Fruit fly (Drosophila melanogaster) whole organism, embryonic: Measurements from ENCODE around the gene GstO3.

Source experiments
- Abd-B ChIP-seq: fragments of 200-800 bp; sonication (Bioruptor generic); optimal IDR thresholded peaks from 2 replicates; lab custom pipeline; 2018; ENCODE audit warnings: missing biosample characterization, mild to moderate bottlenecking, missing genetic modification characterization, moderate library complexity
- Adf1 ChIP-seq: fragments of 200-800 bp; sonication (Bioruptor generic); IDR thresholded peaks from 2 replicates; pipeline ENCODE4 v1.3.6; 2022; ENCODE audit warnings: missing biosample characterization, missing genetic modification characterization
- Atf6 ChIP-seq: fragments of 200-800 bp; sonication (Bioruptor generic); IDR thresholded peaks from 2 replicates; pipeline ENCODE4 v1.3.6; 2022; ENCODE audit warnings: missing biosample characterization, missing genetic modification characterization
- BEAF-32 ChIP-seq: fragments of 200-800 bp; sonication (Bioruptor generic); optimal IDR thresholded peaks from 3 replicates; lab custom pipeline; 2017; ENCODE audit warnings: missing biosample characterization, missing genetic modification characterization, mild to moderate bottlenecking, moderate library complexity, missing genetic modification reagents
- CG10147 ChIP-seq: fragments of 200-800 bp; sonication (Bioruptor generic); optimal IDR thresholded peaks from 2 replicates; lab custom pipeline; 2019; ENCODE audit warnings: missing biosample characterization, mild to moderate bottlenecking, missing genetic modification characterization, moderate library complexity
- CG10209 ChIP-seq: fragments of 200-800 bp; sonication (Bioruptor generic); optimal IDR thresholded peaks from 3 replicates; lab custom pipeline; 2017; ENCODE audit warnings: missing biosample characterization, mild to moderate bottlenecking, missing genetic modification characterization, missing genetic modification reagents
- CG10565 ChIP-seq: fragments of 200-800 bp; sonication (Bioruptor generic); optimal IDR thresholded peaks from 3 replicates; lab custom pipeline; 2016; ENCODE audit warnings: missing biosample characterization, mild to moderate bottlenecking, missing genetic modification characterization
- CG11560 ChIP-seq: fragments of 200-800 bp; sonication (Bioruptor generic); IDR thresholded peaks from 3 replicates; pipeline ENCODE4 v1.3.6; 2022; ENCODE audit warnings: missing biosample characterization, missing genetic modification characterization
- CG11723 ChIP-seq: fragments of 200-800 bp; sonication (Bioruptor generic); optimal IDR thresholded peaks from 2 replicates; lab custom pipeline; 2017; ENCODE audit warnings: missing biosample characterization, mild to moderate bottlenecking, missing genetic modification characterization
- CG12104 ChIP-seq: fragments of 200-800 bp; sonication (Bioruptor generic); optimal IDR thresholded peaks from 3 replicates; lab custom pipeline; 2016; ENCODE audit warnings: missing biosample characterization, missing genetic modification characterization
- CG12236 ChIP-seq: fragments of 200-800 bp; sonication (Bioruptor generic); optimal IDR thresholded peaks from 2 replicates; lab custom pipeline; 2016; ENCODE audit warnings: missing biosample characterization, missing genetic modification characterization
- CG1233 ChIP-seq: fragments of 200-800 bp; sonication (Bioruptor generic); optimal IDR thresholded peaks from 4 replicates; lab custom pipeline; 2018; ENCODE audit warnings: missing biosample characterization, mild to moderate bottlenecking, missing genetic modification characterization
- CG12769 ChIP-seq: fragments of 200-800 bp; sonication (Bioruptor generic); optimal IDR thresholded peaks from 2 replicates; lab custom pipeline; 2019; ENCODE audit warnings: missing biosample characterization, mild to moderate bottlenecking, missing genetic modification characterization, moderate library complexity
- CG1529 ChIP-seq: fragments of 200-800 bp; sonication (Bioruptor generic); optimal IDR thresholded peaks from 3 replicates; lab custom pipeline; 2018; ENCODE audit warnings: missing biosample characterization, missing genetic modification characterization
- CG1603 ChIP-seq: fragments of 200-800 bp; sonication (Bioruptor generic); optimal IDR thresholded peaks from 2 replicates; lab custom pipeline; 2019; ENCODE audit warnings: missing biosample characterization, mild to moderate bottlenecking, missing genetic modification characterization, moderate library complexity
- CG2875 ChIP-seq: fragments of 200-800 bp; sonication (Bioruptor generic); optimal IDR thresholded peaks from 2 replicates; lab custom pipeline; 2017; ENCODE audit warnings: missing biosample characterization, mild to moderate bottlenecking, missing genetic modification characterization, missing genetic modification reagents
- CG4282 ChIP-seq: fragments of 200-800 bp; sonication (Bioruptor generic); optimal IDR thresholded peaks from 2 replicates; lab custom pipeline; 2016; ENCODE audit warnings: missing biosample characterization, missing genetic modification characterization
- CG7745 ChIP-seq: fragments of 200-800 bp; sonication (Bioruptor generic); optimal IDR thresholded peaks from 2 replicates; lab custom pipeline; 2018; ENCODE audit warnings: missing biosample characterization, mild to moderate bottlenecking, missing genetic modification characterization, moderate library complexity
- CG7786 ChIP-seq: fragments of 200-800 bp; sonication (Bioruptor generic); optimal IDR thresholded peaks from 2 replicates; lab custom pipeline; 2016; ENCODE audit warnings: missing biosample characterization, missing genetic modification characterization
- CG9876 ChIP-seq: fragments of 200-800 bp; sonication (Bioruptor generic); optimal IDR thresholded peaks from 2 replicates; lab custom pipeline; 2016; ENCODE audit warnings: missing biosample characterization, missing genetic modification characterization
- Camta ChIP-seq: fragments of 200-800 bp; sonication (Bioruptor generic); optimal IDR thresholded peaks from 2 replicates; lab custom pipeline; 2016; ENCODE audit warnings: missing biosample characterization, missing genetic modification characterization
- CrebB ChIP-seq: fragments of 200-800 bp; sonication (Bioruptor generic); optimal IDR thresholded peaks from 3 replicates; lab custom pipeline; 2018; ENCODE audit warnings: missing biosample characterization, mild to moderate bottlenecking, missing genetic modification characterization
- D19A ChIP-seq: fragments of 200-800 bp; optimal IDR thresholded peaks from 3 replicates; lab custom pipeline; 2019; ENCODE audit warnings: missing biosample characterization, mild to moderate bottlenecking, missing genetic modification characterization, moderate library complexity
- Dbx ChIP-seq: fragments of 200-800 bp; sonication (Bioruptor generic); IDR thresholded peaks from 3 replicates; pipeline ENCODE4 v1.3.6; 2022; ENCODE audit warnings: missing biosample characterization, missing genetic modification characterization
- HmgZ ChIP-seq: fragments of 200-800 bp; sonication (Bioruptor generic); optimal IDR thresholded peaks from 2 replicates; lab custom pipeline; 2018; ENCODE audit warnings: missing biosample characterization, mild to moderate bottlenecking, missing genetic modification characterization
- Hmx ChIP-seq: fragments of 200-800 bp; sonication (Bioruptor generic); optimal IDR thresholded peaks from 2 replicates; lab custom pipeline; 2016; ENCODE audit warnings: missing biosample characterization, missing genetic modification characterization
- MTF-1 ChIP-seq: fragments of 200-800 bp; sonication (Bioruptor generic); optimal IDR thresholded peaks from 2 replicates; lab custom pipeline; 2018; ENCODE audit warnings: missing biosample characterization, mild to moderate bottlenecking, missing genetic modification characterization, borderline replicate concordance
- NFAT ChIP-seq: fragments of 200-800 bp; sonication (Bioruptor generic); IDR thresholded peaks from 2 replicates; pipeline ENCODE4 v1.3.6; 2022; ENCODE audit warnings: missing biosample characterization, missing genetic modification characterization
- Neu2 ChIP-seq: fragments of 200-800 bp; sonication (Bioruptor generic); optimal IDR thresholded peaks from 3 replicates; lab custom pipeline; 2016; ENCODE audit warnings: missing biosample characterization, missing genetic modification characterization, borderline replicate concordance
- Sox100B ChIP-seq: fragments of 200-800 bp; sonication (Bioruptor generic); optimal IDR thresholded peaks from 3 replicates; lab custom pipeline; 2018; ENCODE audit warnings: missing biosample characterization, mild to moderate bottlenecking, missing genetic modification characterization
- Taf1 ChIP-seq: fragments of 200-800 bp; sonication (Bioruptor generic); IDR thresholded peaks from 2 replicates; pipeline ENCODE4 v1.3.6; 2022; ENCODE audit warnings: missing biosample characterization, missing genetic modification characterization
- chif ChIP-seq, 2 experiments: fragments of 200-800 bp; sonication (Bioruptor generic); optimal IDR thresholded peaks; 3 replicates each; lab custom pipeline; 2016; ENCODE audit warnings: missing biosample characterization in 2 of 2, missing genetic modification characterization in 2 of 2
- chinmo ChIP-seq: fragments of 200-800 bp; sonication (Bioruptor generic); IDR thresholded peaks from 4 replicates; pipeline ENCODE4 v1.3.6; 2022; ENCODE audit warnings: missing biosample characterization, missing genetic modification characterization; ENCODE audit not compliant: partially characterized antibody
- ewg ChIP-seq: fragments of 200-800 bp; sonication (Bioruptor generic); optimal IDR thresholded peaks from 3 replicates; lab custom pipeline; 2017; ENCODE audit warnings: mild to moderate bottlenecking, missing biosample characterization, missing genetic modification reagents, missing genetic modification characterization
- gcm2 ChIP-seq: fragments of 200-800 bp; sonication (Bioruptor generic); optimal IDR thresholded peaks from 2 replicates; lab custom pipeline; 2016; ENCODE audit warnings: missing biosample characterization, missing genetic modification characterization
- gem ChIP-seq: fragments of 200-800 bp; sonication (Bioruptor generic); optimal IDR thresholded peaks from 2 replicates; lab custom pipeline; 2019; ENCODE audit warnings: missing biosample characterization, mild to moderate bottlenecking, missing genetic modification characterization, moderate library complexity
- grn ChIP-seq: fragments of 200-800 bp; sonication (Bioruptor generic); optimal IDR thresholded peaks from 3 replicates; lab custom pipeline; 2017; ENCODE audit warnings: missing biosample characterization, missing genetic modification characterization
- her ChIP-seq: fragments of 200-800 bp; sonication (Bioruptor generic); optimal IDR thresholded peaks from 2 replicates; lab custom pipeline; 2016; ENCODE audit warnings: missing biosample characterization, missing genetic modification characterization
- hkb ChIP-seq, 2 experiments: fragments of 200-800 bp in 1 of 2; fragments of >200 bp in 1 of 2; sonication (Bioruptor generic) in 1 of 2; IDR thresholded peaks in 1 of 2; optimal IDR thresholded peaks in 1 of 2; 2 replicates each; pipeline versions ENCODE4 v1.3.6 to Lab custom; 2017 to 2022; ENCODE audit warnings: missing biosample characterization in 1 of 2, missing genetic modification characterization in 1 of 2
- ind ChIP-seq: fragments of 200-800 bp; sonication (Bioruptor generic); optimal IDR thresholded peaks from 3 replicates; lab custom pipeline; 2016; ENCODE audit warnings: missing biosample characterization, missing genetic modification characterization
- kay ChIP-seq: fragments of 200-800 bp; sonication (Bioruptor generic); optimal IDR thresholded peaks from 2 replicates; lab custom pipeline; 2016; ENCODE audit warnings: missing biosample characterization, missing genetic modification characterization
- nerfin-1 ChIP-seq: fragments of 200-800 bp; sonication (Bioruptor generic); optimal IDR thresholded peaks from 3 replicates; lab custom pipeline; 2019; ENCODE audit warnings: missing biosample characterization, mild to moderate bottlenecking, missing genetic modification characterization, moderate library complexity
- nerfin-2 ChIP-seq: fragments of 200-800 bp; sonication (Bioruptor generic); IDR thresholded peaks from 2 replicates; pipeline ENCODE4 v1.3.6; 2022; ENCODE audit warnings: missing biosample characterization, missing genetic modification characterization; ENCODE audit not compliant: partially characterized antibody
- nom ChIP-seq: fragments of 200-800 bp; sonication (Bioruptor generic); optimal IDR thresholded peaks from 2 replicates; lab custom pipeline; 2017; ENCODE audit warnings: missing biosample characterization, missing genetic modification characterization, mild to moderate bottlenecking, moderate library complexity, missing genetic modification reagents
- prd ChIP-seq, 3 experiments: fragments of >200 bp in 2 of 3; fragments of 200-800 bp in 1 of 3; sonication (Bioruptor generic) in 1 of 3; optimal IDR thresholded peaks in 2 of 3; IDR thresholded peaks in 1 of 3; 2 replicates in 2 of 3; 3 replicates in 1 of 3; pipeline versions ENCODE4 v1.3.6 to Lab custom; 2017 to 2022; ENCODE audit warnings: missing biosample characterization in 1 of 3, missing genetic modification characterization in 1 of 3
- sd ChIP-seq: fragments of 200-800 bp; sonication (Bioruptor generic); optimal IDR thresholded peaks from 3 replicates; lab custom pipeline; 2018; ENCODE audit warnings: missing biosample characterization, mild to moderate bottlenecking, missing genetic modification characterization, moderate library complexity
- sens ChIP-seq: fragments of 200-800 bp; sonication (Bioruptor generic); peaks from one replicate; lab custom pipeline; 2016; ENCODE audit warnings: missing biosample characterization, missing genetic modification characterization
- slou ChIP-seq: fragments of 200-800 bp; sonication (Bioruptor generic); optimal IDR thresholded peaks from 3 replicates; lab custom pipeline; 2016; ENCODE audit warnings: missing biosample characterization, missing genetic modification characterization
- sr ChIP-seq: fragments of 200-800 bp; sonication (Bioruptor generic); IDR thresholded peaks from 3 replicates; pipeline ENCODE4 v1.3.6; 2022; ENCODE audit warnings: missing biosample characterization, missing genetic modification characterization
- tin ChIP-seq: fragments of 200-800 bp; sonication (Bioruptor generic); optimal IDR thresholded peaks from 3 replicates; lab custom pipeline; 2016; ENCODE audit warnings: missing biosample characterization, missing genetic modification characterization

GstO3 gene

dm6 chr3L:8519232-8519631 lies 547 bp downstream of the GstO3 start (continued):
- TF ChIP-seq chif (GFP tag; optimal IDR thresholded peaks at IDR 0.05; lab: Kevin White, UChicago): no peak
- no peak for TF ChIP-seq CG10147 (GFP tag; lab: Kevin White, UChicago)
- TF ChIP-seq CG4282 (GFP tag; lab: Kevin White, UChicago): no peak
- TF ChIP-seq kay (GFP tag; lab: Kevin White, UChicago): peak; percentile 61
- TF ChIP-seq Abd-B: no peak
- no peak for TF ChIP-seq CG2875
- peak; percentile 32; the same call in 1 of the 2 replicates for TF ChIP-seq Atf6 (GFP tag; lab: Robert Waterston, UW)
- TF ChIP-seq NFAT (GFP tag; lab: Robert Waterston, UW): no peak
- TF ChIP-seq CrebB (tag; lab: Kevin White, UChicago): no peak
- no peak for TF ChIP-seq nom (GFP tag; lab: Kevin White, UChicago)
- TF ChIP-seq CG9876 (GFP tag; lab: Kevin White, UChicago): no peak
- TF ChIP-seq ind (GFP tag; lab: Kevin White, UChicago): no peak
- no peak for TF ChIP-seq CG1603
- no peak for TF ChIP-seq gem
- TF ChIP-seq Neu2 (GFP tag; lab: Kevin White, UChicago): no peak
- peak; percentile 66 for TF ChIP-seq grn (GFP tag; lab: Kevin White, UChicago)
- TF ChIP-seq ewg (GFP tag; lab: Kevin White, UChicago): no peak
- TF ChIP-seq CG12236 (GFP tag; lab: Kevin White, UChicago): no peak
- TF ChIP-seq CG7786 (GFP tag; lab: Kevin White, UChicago): no peak
- TF ChIP-seq nerfin-2 (GFP tag; lab: Robert Waterston, UW): no peak
- TF ChIP-seq Camta: no peak
- no peak for TF ChIP-seq tin (GFP tag; lab: Kevin White, UChicago)
- no peak for TF ChIP-seq CG1529 (GFP tag; lab: Kevin White, UChicago)
- peak; percentile 28 for TF ChIP-seq HmgZ (tag; lab: Kevin White, UChicago)
- TF ChIP-seq CG10209 (GFP tag; lab: Kevin White, UChicago): no peak
- peak; percentile 3 for TF ChIP-seq sd (tag; lab: Kevin White, UChicago)
- TF ChIP-seq CG11723 (GFP tag; lab: Kevin White, UChicago): no peak
- TF ChIP-seq slou (GFP tag; lab: Kevin White, UChicago): no peak
- TF ChIP-seq chinmo (GFP tag; lab: Robert Waterston, UW): no peak
- no peak for TF ChIP-seq nerfin-1 (tag; lab: Kevin White, UChicago)
- TF ChIP-seq sens (GFP tag; lab: Kevin White, UChicago): peak; percentile 60
- no peak for TF ChIP-seq Hmx (GFP tag; lab: Kevin White, UChicago)
- no peak for TF ChIP-seq Taf1 (GFP tag; lab: Robert Waterston, UW)
- no peak for TF ChIP-seq CG12769 (tag; lab: Kevin White, UChicago)
- no peak for TF ChIP-seq BEAF-32
- TF ChIP-seq CG7745 (tag; lab: Kevin White, UChicago): no peak
- TF ChIP-seq CG12104 (GFP tag; lab: Kevin White, UChicago): no peak
- no peak for TF ChIP-seq sr (GFP tag; lab: Robert Waterston, UW)
- no peak for TF ChIP-seq prd (optimal IDR thresholded peaks at IDR 0.05; lab: Kevin White, UChicago)
- TF ChIP-seq prd (GFP tag; IDR thresholded peaks at IDR 0.05; lab: Robert Waterston, UW): no peak
- TF ChIP-seq D19A: no peak
- TF ChIP-seq Dbx: peak; percentile 30; the same call in 1 of the 3 replicates
- TF ChIP-seq MTF-1 (GFP tag; lab: Kevin White, UChicago): no peak
- TF ChIP-seq CG1233: no peak
- no peak for TF ChIP-seq hkb (optimal IDR thresholded peaks at IDR 0.05; lab: Kevin White, UChicago)
- 0 out of 2 replicates have a peak, but pooled peaks have one; percentile 15 for TF ChIP-seq hkb (GFP tag; IDR thresholded peaks at IDR 0.05; lab: Robert Waterston, UW)
- TF ChIP-seq Adf1 (GFP tag; lab: Robert Waterston, UW): no peak
- no peak for TF ChIP-seq her (GFP tag; lab: Kevin White, UChicago)
- TF ChIP-seq Sox100B (GFP tag; lab: Kevin White, UChicago): no peak
- no peak for TF ChIP-seq CG10565
- no peak for TF ChIP-seq CG11560 (tag; lab: Robert Waterston, UW)
- no peak for TF ChIP-seq gcm2 (GFP tag; lab: Kevin White, UChicago)
